Fruit fly (Drosophila melanogaster): Measurements from ENCODE around the gene bb8.

bb8 gene

DNA sequence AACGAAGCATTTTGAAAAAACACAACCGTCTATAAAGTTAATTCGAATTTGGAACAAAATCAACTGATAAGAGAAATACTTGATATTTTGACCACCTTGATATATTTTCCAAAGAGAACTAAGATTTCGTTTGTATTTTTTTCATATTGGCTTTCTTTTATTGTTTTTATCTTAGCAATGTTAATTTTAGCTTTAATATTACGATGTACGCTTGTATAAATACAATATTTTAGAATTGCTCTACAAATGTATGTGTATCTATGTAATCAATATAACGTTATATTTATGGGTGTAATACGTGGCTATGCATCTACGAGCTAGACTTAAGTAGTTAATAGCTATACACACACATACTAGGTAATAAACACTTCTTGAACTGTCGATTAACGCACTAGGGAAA is at the start of gene bb8:
bb8 (minus strand) TSS at position 101 of the 400 bp plus-strand sequence.
- TF ChIP-seq CG8478 (optimal IDR thresholded peaks at IDR 0.05), result no peak
- TF ChIP-seq CTCF (optimal IDR thresholded peaks at IDR 0.05), result no peak

- TF ChIP-seq CTCF (optimal IDR thresholded peaks at IDR 0.05), result no peak
- no peak for TF ChIP-seq CG8478 (optimal IDR thresholded peaks at IDR 0.05)
These were observed 48.3 kb upstream of the bb8 start for dm6 chr3R:23338290-23338689.

dm6 chr3R:23337183-23337825 is 47.3 kb upstream of the bb8 start:
- TF ChIP-seq CG8478 (optimal IDR thresholded peaks at IDR 0.05) (no peak), CTCF (optimal IDR thresholded peaks at IDR 0.05) (no peak)

DNA sequence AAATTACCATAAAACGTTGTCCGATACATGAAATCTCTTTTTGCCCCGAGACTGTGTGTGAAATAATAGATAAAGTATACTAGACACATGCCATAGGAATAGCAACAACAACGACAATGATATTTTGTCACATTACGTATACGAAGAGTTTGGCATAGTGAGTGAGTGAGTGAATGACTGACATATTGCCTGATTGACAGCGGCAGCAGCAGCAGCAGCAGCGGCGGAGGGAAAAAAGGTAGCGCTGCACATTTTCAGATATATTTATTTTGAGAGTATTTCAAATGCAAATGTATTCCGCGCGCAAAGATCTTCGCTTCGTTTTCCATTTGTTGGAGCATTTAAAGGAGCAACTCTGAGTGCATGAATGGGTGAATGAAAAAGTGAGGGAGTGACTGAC is 46.5 kb upstream of the bb8 start:
- TF ChIP-seq CG8478 (optimal IDR thresholded peaks at IDR 0.05), result no peak
- TF ChIP-seq CTCF (optimal IDR thresholded peaks at IDR 0.05), result no peak

dm6 chr3R:23335577-23335976 is 45.6 kb upstream of the bb8 start:
- no peak for TF ChIP-seq CG8478 (optimal IDR thresholded peaks at IDR 0.05)
- TF ChIP-seq CTCF (optimal IDR thresholded peaks at IDR 0.05), result no peak

dm6 chr3R:23334866-23335265 is 44.9 kb upstream of the bb8 start:
- TF ChIP-seq CG8478 (optimal IDR thresholded peaks at IDR 0.05) (no peak), CTCF (optimal IDR thresholded peaks at IDR 0.05) (no peak)

- TF ChIP-seq CG8478 (optimal IDR thresholded peaks at IDR 0.05) (no peak), CTCF (optimal IDR thresholded peaks at IDR 0.05) (no peak)
These were observed 44.2 kb upstream of the bb8 start for dm6 chr3R:23334036-23334744.

- TF ChIP-seq CG8478 (optimal IDR thresholded peaks at IDR 0.05) (no peak), CTCF (optimal IDR thresholded peaks at IDR 0.05) (no peak)
These were observed 43.5 kb upstream of the bb8 start for dm6 chr3R:23333334-23334035.

dm6 chr3R:23332535-23333333 is 42.7 kb upstream of the bb8 start:
- no peak for TF ChIP-seq CG8478 (optimal IDR thresholded peaks at IDR 0.05)
- TF ChIP-seq CTCF (optimal IDR thresholded peaks at IDR 0.05), result no peak

- no peak for TF ChIP-seq CG8478 (optimal IDR thresholded peaks at IDR 0.05)
- no peak for TF ChIP-seq CTCF (optimal IDR thresholded peaks at IDR 0.05)
These were observed 41.9 kb upstream of the bb8 start for dm6 chr3R:23331865-23332367.

DNA sequence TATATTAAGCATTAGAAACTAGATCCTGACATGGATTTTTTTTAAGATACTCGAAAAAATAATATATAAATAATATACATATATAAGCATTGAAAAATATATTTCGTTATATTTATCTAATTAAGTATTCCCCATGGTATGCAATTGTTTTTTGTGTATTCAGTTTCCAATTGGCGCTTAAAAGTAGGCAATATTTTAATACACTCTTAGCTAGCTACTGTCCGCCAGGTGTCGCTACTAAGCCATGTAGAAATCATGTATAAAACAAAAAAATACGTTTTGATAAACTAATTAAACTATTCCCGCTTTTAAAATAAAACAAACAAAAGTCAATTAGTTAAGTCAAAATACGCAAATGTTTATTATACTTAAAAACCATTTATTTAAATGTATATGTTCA is 41.3 kb upstream of the bb8 start:
- TF ChIP-seq CG8478 (optimal IDR thresholded peaks at IDR 0.05), result no peak
- peak; percentile 74 to 93 for TF ChIP-seq CTCF (optimal IDR thresholded peaks at IDR 0.05)

DNA sequence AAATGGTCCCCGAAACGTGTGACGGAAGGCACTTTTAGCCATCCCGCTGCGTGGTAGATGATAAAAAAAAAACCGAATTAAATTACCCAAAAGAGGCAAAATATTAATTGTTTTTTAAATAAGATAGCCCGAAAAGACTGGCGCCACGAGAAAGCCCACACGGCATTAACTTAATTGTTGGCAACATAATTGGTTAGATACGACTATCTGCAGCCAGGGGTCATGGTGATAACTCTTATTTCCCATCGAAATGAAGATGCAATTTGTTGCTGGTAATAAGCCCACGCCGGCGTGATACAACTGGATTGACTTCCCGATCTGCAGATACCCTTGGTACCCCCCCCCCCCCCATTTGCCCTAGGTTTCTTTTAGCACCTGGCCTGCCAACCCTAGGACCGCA is 37.7 kb upstream of the bb8 start:
- TF ChIP-seq CTCF (optimal IDR thresholded peaks at IDR 0.05), result no peak
- no peak for TF ChIP-seq CG8478 (optimal IDR thresholded peaks at IDR 0.05)

DNA sequence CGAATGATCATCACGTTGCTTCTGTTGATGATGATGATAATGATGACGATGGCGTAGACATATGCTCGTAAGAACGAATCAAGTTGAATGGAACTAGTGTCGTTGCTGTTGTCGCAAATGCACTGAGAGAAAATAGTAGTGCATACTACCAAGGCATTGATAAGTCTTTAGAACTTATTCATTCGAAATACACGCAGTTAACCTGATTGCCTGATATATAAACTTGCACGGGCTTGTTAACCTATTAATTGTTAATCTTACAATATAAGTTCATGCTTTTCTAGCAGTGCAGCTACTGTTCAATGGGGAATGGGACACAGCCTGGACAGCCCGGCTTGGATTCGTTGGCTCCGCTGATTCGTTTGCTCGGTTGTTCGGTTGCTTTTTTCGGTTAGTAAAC is 36.3 kb upstream of the bb8 start:
- TF ChIP-seq CTCF (optimal IDR thresholded peaks at IDR 0.05), result no peak
- no peak for TF ChIP-seq CG8478 (optimal IDR thresholded peaks at IDR 0.05)

DNA sequence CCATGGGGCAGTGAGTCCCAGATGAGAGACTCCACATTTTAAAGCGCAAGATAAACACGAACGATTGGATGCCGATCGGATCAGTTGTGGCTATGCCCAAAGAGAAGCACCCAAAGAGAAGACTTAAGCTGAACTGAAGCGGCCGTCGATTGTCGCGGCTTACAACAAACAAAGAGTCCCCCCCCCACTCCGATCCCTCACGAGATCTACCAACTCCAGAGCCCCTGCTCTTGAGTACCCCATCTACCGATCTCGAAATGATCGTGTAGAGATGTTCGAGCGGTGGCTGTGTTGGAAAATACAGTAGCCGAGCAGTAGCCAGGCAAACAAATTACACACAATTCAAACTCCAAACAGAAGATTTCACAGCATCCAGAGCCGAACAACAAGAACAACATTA is 35.7 kb upstream of the bb8 start:
- TF ChIP-seq CTCF (optimal IDR thresholded peaks at IDR 0.05), result no peak
- TF ChIP-seq CG8478 (optimal IDR thresholded peaks at IDR 0.05), result no peak
